Fruit fly (Drosophila melanogaster) whole organism, pupa: Measurements from ENCODE around the gene CG17329.

Experiments
- CG32121 ChIP-seq: fragments of 200-800 bp; sonication (Bioruptor generic); IDR thresholded peaks from 2 replicates; pipeline ENCODE4 v1.3.6; 2022; ENCODE audit warnings: missing biosample characterization, missing genetic modification characterization
- Snoo ChIP-seq: fragments of 200-800 bp; sonication (Bioruptor generic); optimal IDR thresholded peaks from 3 replicates; lab custom pipeline; 2017; ENCODE audit warnings: missing biosample characterization, mild to moderate bottlenecking, missing genetic modification characterization, inconsistent platforms
- fd96Ca ChIP-seq: fragments of 200-800 bp; sonication (Bioruptor generic); IDR thresholded peaks from 3 replicates; pipeline ENCODE4 v1.3.6; 2022; ENCODE audit warnings: missing biosample characterization, missing genetic modification characterization

dm6 chr2L:16281419-16282076, 9.5 kb upstream of the CG17329 start:
- TF ChIP-seq Snoo (tag; lab: Kevin White, UChicago) (no peak), fd96Ca (no peak), CG32121 (GFP tag; lab: Robert Waterston, UW) (no peak)
